Worm (Caenorhabditis elegans) whole organism, early embryonic: ENCODE data around the gene dyf-4.

Experiments used
- B0310.2 ChIP-seq: sonication (generic microtip); optimal IDR thresholded peaks from 2 replicates; lab custom pipeline; 2016; ENCODE audit warnings: mild to moderate bottlenecking, missing genetic modification characterization, missing compliant biosample characterization
- F13C5.2 ChIP-seq: sonication (generic microtip); optimal IDR thresholded peaks from 2 replicates; lab custom pipeline; 2017; ENCODE audit warnings: mild to moderate bottlenecking, missing genetic modification characterization, inconsistent platforms, missing compliant biosample characterization
- aly-1 ChIP-seq: sonication (generic microtip); optimal IDR thresholded peaks from 2 replicates; lab custom pipeline; 2016; ENCODE audit warnings: missing genetic modification characterization, missing compliant biosample characterization
- ama-1 ChIP-seq: fragments of 150-350 bp; optimal IDR thresholded peaks from 2 replicates; lab custom pipeline; 2014
- ceh-13 ChIP-seq: fragments of 200-800 bp; sonication (Bioruptor generic); optimal IDR thresholded peaks from 2 replicates; lab custom pipeline; 2018; ENCODE audit warnings: mild to moderate bottlenecking, missing genetic modification characterization, missing compliant biosample characterization
- ceh-36 ChIP-seq: sonication (generic microtip); optimal IDR thresholded peaks from 2 replicates; lab custom pipeline; 2016; ENCODE audit warnings: missing genetic modification characterization, inconsistent platforms, missing compliant biosample characterization
- ets-7 ChIP-seq: sonication (generic microtip); optimal IDR thresholded peaks from 2 replicates; lab custom pipeline; 2016; ENCODE audit warnings: missing genotype, missing genetic modification characterization, missing compliant biosample characterization
- flt-1 ChIP-seq: fragments of 200-800 bp; sonication (Bioruptor generic); IDR thresholded peaks from 2 replicates; pipeline ENCODE4 v1.3.6; 2022; ENCODE audit warnings: missing genetic modification characterization, missing compliant biosample characterization
- hmbx-1 ChIP-seq: sonication (generic microtip); optimal IDR thresholded peaks from 2 replicates; lab custom pipeline; 2016; ENCODE audit warnings: mild to moderate bottlenecking, missing genetic modification characterization, missing compliant biosample characterization
- hmg-4 ChIP-seq: fragments of 200-800 bp; sonication (Bioruptor generic); optimal IDR thresholded peaks from 2 replicates; lab custom pipeline; 2018; ENCODE audit warnings: mild to moderate bottlenecking, missing genetic modification characterization, missing compliant biosample characterization
- hnd-1 ChIP-seq: sonication (generic microtip); optimal IDR thresholded peaks from 2 replicates; lab custom pipeline; 2016; ENCODE audit warnings: missing genetic modification characterization, missing compliant biosample characterization
- pes-1 ChIP-seq: fragments of 200-800 bp; sonication (Bioruptor generic); IDR thresholded peaks from 2 replicates; pipeline ENCODE4 v1.3.6; 2022; ENCODE audit warnings: missing genetic modification reagents, missing genetic modification characterization, missing compliant biosample characterization
- scrt-1 ChIP-seq: fragments of 200-800 bp; sonication (Bioruptor generic); IDR thresholded peaks from 2 replicates; pipeline ENCODE4 v1.3.6; 2022; ENCODE audit warnings: missing genetic modification characterization, missing compliant biosample characterization
- sea-1 ChIP-seq: fragments of 200-800 bp; sonication (Bioruptor generic); conservative IDR thresholded peaks from 2 replicates; pipeline ENCODE4 v1.3.6; 2022; ENCODE audit warnings: missing genetic modification characterization, missing compliant biosample characterization
- tbx-11 ChIP-seq: fragments of 200-800 bp; sonication (Bioruptor generic); IDR thresholded peaks from 2 replicates; pipeline ENCODE4 v1.3.6; 2022; ENCODE audit warnings: missing genetic modification characterization, missing compliant biosample characterization
- tbx-37 ChIP-seq: fragments of 200-800 bp; sonication (Bioruptor generic); conservative IDR thresholded peaks from 2 replicates; pipeline ENCODE4 v1.3.6; 2022; ENCODE audit warnings: missing genetic modification reagents, missing genetic modification characterization, missing compliant biosample characterization
- tra-4 ChIP-seq: sonication (generic microtip); optimal IDR thresholded peaks from 2 replicates; lab custom pipeline; 2017; ENCODE audit warnings: missing genetic modification characterization, missing compliant biosample characterization

The dyf-4 gene

DNA sequence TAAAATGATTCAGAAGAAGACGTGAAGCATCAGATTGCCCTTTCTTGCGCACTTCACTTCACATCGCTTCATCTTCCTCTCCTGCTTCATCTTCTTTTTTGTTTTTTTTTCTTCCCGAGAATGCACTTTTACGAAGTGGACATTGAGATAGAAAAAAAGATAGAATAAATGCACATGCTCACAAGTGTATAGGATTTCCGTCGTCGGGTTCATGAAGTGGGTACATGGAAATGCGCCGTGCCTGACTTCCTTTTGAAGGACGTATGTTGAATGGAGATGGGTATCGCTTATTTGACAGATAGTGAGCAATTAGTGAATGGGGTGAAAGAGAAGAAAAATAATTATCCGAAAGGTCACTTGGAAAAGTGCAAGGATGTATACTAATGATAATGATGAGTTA lies 4.6 kb upstream of the dyf-4 start:
- TF ChIP-seq B0310.2 (tag; lab: Kevin White, UChicago) (no peak), hmg-4 (no peak), ceh-36 (no peak), pes-1 (GFP tag; lab: Robert Waterston, UW) (no peak), hmbx-1 (no peak), ceh-13 (no peak), tbx-11 (GFP tag; lab: Robert Waterston, UW) (no peak), flt-1 (GFP tag; lab: Robert Waterston, UW) (no peak), tbx-37 (GFP tag; lab: Robert Waterston, UW) (no peak), scrt-1 (GFP tag; lab: Robert Waterston, UW) (no peak), hnd-1 (no peak), F13C5.2 (tag; lab: Kevin White, UChicago) (no peak), ama-1 (lab: Kevin White, UChicago) (no peak), ets-7 (tag; lab: Kevin White, UChicago) (no peak), sea-1 (GFP tag; lab: Robert Waterston, UW) (no peak), tra-4 (tag; lab: Kevin White, UChicago) (no peak), aly-1 (no peak)

DNA sequence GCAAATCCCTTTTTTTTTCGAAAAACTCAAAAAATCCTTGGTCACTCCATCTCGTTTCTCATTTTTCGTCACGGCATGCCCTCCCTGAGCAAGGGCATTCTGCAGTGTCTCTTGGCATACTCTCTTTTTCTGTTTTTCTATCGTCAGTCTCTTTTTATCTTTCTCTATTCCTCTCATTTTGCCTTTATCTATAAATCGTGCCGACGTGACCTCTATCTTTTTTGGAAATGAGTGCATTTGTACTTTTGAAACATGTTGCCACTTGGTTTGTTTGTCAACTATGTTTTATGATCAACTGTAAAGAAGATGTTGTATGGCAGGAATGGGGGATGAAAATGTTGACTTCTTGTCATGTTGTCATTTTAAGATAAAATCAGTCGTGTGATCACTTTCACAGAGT lies 3.4 kb upstream of the dyf-4 start:
- TF ChIP-seq B0310.2 (tag; lab: Kevin White, UChicago) (no peak), scrt-1 (GFP tag; lab: Robert Waterston, UW) (no peak), flt-1 (GFP tag; lab: Robert Waterston, UW) (no peak), aly-1 (no peak), ceh-36 (no peak)

DNA sequence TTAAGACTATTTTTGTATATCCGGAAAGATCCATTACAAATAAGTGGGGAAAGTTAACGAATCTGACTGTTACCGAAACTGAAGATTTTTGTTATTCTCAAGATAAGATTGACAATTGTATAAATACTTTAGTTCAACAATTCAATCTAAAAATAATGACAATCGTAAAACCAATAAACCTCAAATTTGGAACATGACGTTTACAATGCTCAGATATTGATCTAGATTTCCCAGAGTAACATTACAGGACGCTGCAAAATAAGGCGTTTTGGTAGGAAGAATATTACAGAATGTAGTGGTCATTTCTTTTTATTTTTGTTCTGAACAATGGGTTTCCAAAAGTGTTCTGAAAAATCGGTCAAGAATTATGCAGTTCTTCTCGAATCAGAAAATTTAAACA lies 1.2 kb upstream of the dyf-4 start, which contains the start of gene F45D3.1:
Gene F45D3.1 (plus strand): TSS at position 301 of the 400 bp plus-strand sequence.
- TF ChIP-seq B0310.2 (tag; lab: Kevin White, UChicago) (no peak), scrt-1 (GFP tag; lab: Robert Waterston, UW) (no peak), ets-7 (tag; lab: Kevin White, UChicago) (no peak), ceh-36 (no peak), flt-1 (GFP tag; lab: Robert Waterston, UW) (no peak), hmbx-1 (no peak), tra-4 (tag; lab: Kevin White, UChicago) (no peak), tbx-11 (GFP tag; lab: Robert Waterston, UW) (no peak), sea-1 (GFP tag; lab: Robert Waterston, UW) (no peak), aly-1 (no peak), ama-1 (lab: Kevin White, UChicago) (no peak), ceh-13 (no peak)

DNA sequence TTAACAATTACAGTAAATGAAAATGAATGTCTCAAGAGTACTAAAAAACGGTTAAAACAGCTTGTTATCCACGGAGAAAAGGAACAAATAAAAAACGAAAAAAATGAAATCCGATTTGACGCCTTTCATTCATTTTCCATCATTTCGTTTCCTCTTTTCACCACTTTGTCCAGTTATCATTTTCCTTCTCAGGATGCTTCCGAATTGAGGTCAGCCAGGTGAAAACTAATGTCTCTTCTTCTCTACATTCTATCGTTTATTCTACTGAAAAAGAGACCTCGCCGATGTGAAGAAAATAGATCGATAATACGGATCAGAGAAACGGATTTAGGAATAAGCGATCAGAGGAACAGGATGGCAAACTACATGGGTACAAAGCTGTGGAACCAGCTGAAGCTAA lies 586 bp upstream of the dyf-4 start:
- TF ChIP-seq F13C5.2 (tag; lab: Kevin White, UChicago) (no peak), hmbx-1 (no peak), tra-4 (tag; lab: Kevin White, UChicago) (no peak), pes-1 (GFP tag; lab: Robert Waterston, UW) (no peak), tbx-37 (GFP tag; lab: Robert Waterston, UW) (no peak)

DNA sequence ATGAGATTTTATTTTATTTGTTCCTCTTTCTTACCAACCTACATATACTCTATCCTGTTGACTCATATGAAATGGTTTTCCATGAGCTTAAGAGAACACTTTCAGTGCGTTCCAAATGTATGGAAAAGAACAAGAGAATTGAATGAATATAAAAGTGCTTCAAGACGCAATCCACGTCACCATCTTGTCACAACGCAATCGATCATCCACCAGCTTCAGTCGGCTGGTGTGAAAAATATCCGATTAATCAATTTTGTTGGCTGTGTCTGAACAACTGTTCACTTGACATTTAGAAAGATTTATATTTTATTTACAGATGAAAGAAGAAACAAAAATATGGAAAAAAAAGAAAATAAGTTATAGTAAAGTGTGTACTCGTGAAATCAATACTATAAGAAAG lies 2.2 kb downstream of the dyf-4 start:
- no peak for TF ChIP-seq pes-1 (GFP tag; lab: Robert Waterston, UW)
- TF ChIP-seq tbx-37 (GFP tag; lab: Robert Waterston, UW): no peak
- TF ChIP-seq B0310.2 (tag; lab: Kevin White, UChicago): no peak
- no peak for TF ChIP-seq aly-1
- TF ChIP-seq hmg-4: no peak
- no peak for TF ChIP-seq hmbx-1
- TF ChIP-seq ama-1 (lab: Kevin White, UChicago): no peak
- TF ChIP-seq tra-4 (tag; lab: Kevin White, UChicago): no peak
- TF ChIP-seq hnd-1: no peak
- TF ChIP-seq scrt-1 (GFP tag; lab: Robert Waterston, UW): no peak
- TF ChIP-seq sea-1 (GFP tag; lab: Robert Waterston, UW): no peak
- TF ChIP-seq ceh-36: no peak
- no peak for TF ChIP-seq F13C5.2 (tag; lab: Kevin White, UChicago)

DNA sequence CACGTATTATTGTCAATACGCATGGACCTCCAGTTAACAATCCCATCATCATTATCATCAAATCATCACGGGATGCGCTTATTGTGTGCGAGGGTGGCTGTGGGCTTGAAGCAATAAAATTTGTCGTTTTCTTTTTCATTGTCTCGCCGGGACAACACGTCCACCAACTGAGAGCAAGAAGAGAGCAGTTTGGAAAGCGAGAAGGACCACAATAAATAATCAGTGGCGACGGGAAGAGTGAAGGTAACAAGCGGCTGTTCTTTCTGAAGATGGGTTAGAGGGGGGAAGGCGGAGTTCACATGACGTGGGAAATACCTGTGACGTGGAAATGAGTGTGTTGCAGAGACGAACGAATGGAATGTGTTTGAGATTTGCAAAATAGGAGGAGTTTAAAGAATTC lies 6.8 kb downstream of the dyf-4 start:
- TF ChIP-seq aly-1 (no peak), flt-1 (GFP tag; lab: Robert Waterston, UW) (no peak), hmg-4 (no peak), ceh-36 (no peak), tbx-11 (GFP tag; lab: Robert Waterston, UW) (no peak), scrt-1 (GFP tag; lab: Robert Waterston, UW) (no peak), ama-1 (lab: Kevin White, UChicago) (no peak), F13C5.2 (tag; lab: Kevin White, UChicago) (no peak), hmbx-1 (no peak), tra-4 (tag; lab: Kevin White, UChicago) (no peak), tbx-37 (GFP tag; lab: Robert Waterston, UW) (no peak), ceh-13 (no peak), B0310.2 (tag; lab: Kevin White, UChicago) (no peak), hnd-1 (no peak)

DNA sequence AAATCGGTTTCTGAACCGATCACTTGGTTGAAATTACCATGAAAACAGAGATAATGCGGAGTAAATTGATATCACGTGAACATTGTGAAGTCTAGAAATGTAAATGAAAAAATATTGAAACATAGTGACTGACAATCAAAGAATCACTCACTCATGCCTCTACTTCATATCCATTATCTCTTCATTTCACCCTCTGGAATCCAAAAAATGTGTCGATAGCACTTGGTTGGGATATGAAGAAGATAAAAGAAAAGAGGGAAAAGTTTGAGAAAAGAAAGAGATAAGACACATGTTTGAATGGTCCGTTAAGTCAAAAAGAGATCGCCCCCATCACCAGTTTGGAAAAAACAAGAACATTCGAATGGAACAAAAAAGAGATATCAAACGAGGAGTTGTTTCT lies 7.8 kb downstream of the dyf-4 start:
- TF ChIP-seq ama-1 (lab: Kevin White, UChicago) (no peak), sea-1 (GFP tag; lab: Robert Waterston, UW) (no peak), ceh-13 (no peak)

DNA sequence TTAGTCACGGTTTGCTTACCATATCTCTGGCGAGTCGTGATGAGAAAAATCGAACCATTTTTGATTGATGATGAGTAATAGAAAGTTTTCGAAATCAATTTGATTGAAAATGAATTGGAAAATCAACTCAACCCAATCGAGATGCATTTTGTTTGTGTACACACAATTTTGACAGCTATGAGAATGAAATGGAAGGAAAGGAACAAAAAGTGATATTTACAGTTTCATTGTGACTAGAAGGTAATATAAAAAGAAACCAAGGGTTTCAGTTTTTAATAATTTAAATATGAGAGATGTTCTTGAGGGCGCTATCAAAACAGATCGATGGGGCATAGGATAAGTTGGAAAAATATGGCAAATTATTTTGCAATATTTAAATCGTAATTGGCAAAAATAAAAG lies 8.4 kb downstream of the dyf-4 start, which contains the start of gene cal-1:
Gene cal-1 (minus strand): TSS at position 101 of the 400 bp plus-strand sequence.
- TF ChIP-seq F13C5.2 (tag; lab: Kevin White, UChicago) (no peak), sea-1 (GFP tag; lab: Robert Waterston, UW) (no peak), hmg-4 (no peak), B0310.2 (tag; lab: Kevin White, UChicago) (no peak), flt-1 (GFP tag; lab: Robert Waterston, UW) (no peak), aly-1 (no peak), tbx-37 (GFP tag; lab: Robert Waterston, UW) (no peak), scrt-1 (GFP tag; lab: Robert Waterston, UW) (no peak), ceh-13 (no peak), tbx-11 (GFP tag; lab: Robert Waterston, UW) (no peak), pes-1 (GFP tag; lab: Robert Waterston, UW) (no peak)
